Worm (Caenorhabditis elegans) whole organism, L3 larva: ENCODE measurements around the gene C04F6.7.

Source experiments
- R02D3.7 ChIP-seq: fragments of 150-350 bp; optimal IDR thresholded peaks from 2 replicates; lab custom pipeline; 2014; ENCODE audit warnings: missing biosample characterization, missing genetic modification characterization
- ama-1 ChIP-seq: fragments of 150-350 bp; optimal IDR thresholded peaks from 2 replicates; lab custom pipeline; 2018
- fos-1 ChIP-seq: fragments of 150-350 bp; optimal IDR thresholded peaks from 2 replicates; lab custom pipeline; 2014; ENCODE audit warnings: missing biosample characterization, missing genetic modification characterization
- mdl-1 ChIP-seq: fragments of 150-350 bp; optimal IDR thresholded peaks from 2 replicates; lab custom pipeline; 2014; ENCODE audit warnings: missing biosample characterization, missing genetic modification characterization
- nfya-1 ChIP-seq: sonication (generic microtip); optimal IDR thresholded peaks from 2 replicates; lab custom pipeline; 2017; ENCODE audit warnings: missing genetic modification characterization, mild to moderate bottlenecking, missing compliant biosample characterization, antibody characterized with exemption, moderate library complexity; ENCODE audit not compliant: insufficient read depth
- nhr-76 ChIP-seq: fragments of 150-350 bp; sonication (generic microtip); optimal IDR thresholded peaks from 5 replicates; lab custom pipeline; 2014; ENCODE audit warnings: missing biosample characterization, missing genetic modification characterization
- nhr-77 ChIP-seq: fragments of 150-350 bp; optimal IDR thresholded peaks from 2 replicates; lab custom pipeline; 2014; ENCODE audit warnings: missing biosample characterization, missing genetic modification characterization
- pqm-1 ChIP-seq: fragments of 150-350 bp; optimal IDR thresholded peaks from 2 replicates; lab custom pipeline; 2017; ENCODE audit warnings: missing biosample characterization, missing genetic modification characterization, inconsistent platforms
- snpc-4 ChIP-seq: fragments of 150-350 bp; optimal IDR thresholded peaks from 2 replicates; lab custom pipeline; 2014; ENCODE audit warnings: missing biosample characterization, missing genetic modification characterization
- unc-39 ChIP-seq: sonication (generic microtip); optimal IDR thresholded peaks from 4 replicates; lab custom pipeline; 2017; ENCODE audit warnings: missing biosample characterization, missing genetic modification characterization
- zag-1 ChIP-seq: fragments of 150-350 bp; optimal IDR thresholded peaks from 2 replicates; lab custom pipeline; 2014; ENCODE audit warnings: missing biosample characterization, missing genetic modification characterization

ce11 chrX:3430020-3430419 lies 11.0 kb upstream of the C04F6.7 start, which contains the start of gene ZK813.4:
- TF ChIP-seq snpc-4 (tag; lab: Kevin White, UChicago): no peak
- no peak for TF ChIP-seq zag-1 (tag; lab: Kevin White, UChicago)
- TF ChIP-seq mdl-1 (tag; lab: Kevin White, UChicago): no peak
- no peak for TF ChIP-seq ama-1
- no peak for TF ChIP-seq nfya-1 (tag; lab: Kevin White, UChicago)
- TF ChIP-seq fos-1: no peak
- TF ChIP-seq unc-39 (tag; lab: Kevin White, UChicago): no peak
- no peak for TF ChIP-seq pqm-1 (tag; lab: Kevin White, UChicago)
- TF ChIP-seq nhr-77: no peak
- TF ChIP-seq nhr-76: no peak
- TF ChIP-seq R02D3.7 (tag; lab: Kevin White, UChicago): no peak
